Worm (Caenorhabditis elegans) whole organism, late embryonic: ENCODE data around the gene Y46G5A.28.

Experiments
- Y22D7AL.16 ChIP-seq: sonication (generic microtip); optimal IDR thresholded peaks from 2 replicates; lab custom pipeline; 2016; ENCODE audit warnings: missing genetic modification characterization, missing compliant biosample characterization
- ceh-9 ChIP-seq: sonication (generic microtip); optimal IDR thresholded peaks from 2 replicates; lab custom pipeline; 2016; ENCODE audit warnings: mild to moderate bottlenecking, missing genetic modification characterization, inconsistent platforms, missing compliant biosample characterization
- dmd-4 ChIP-seq: sonication (generic microtip); optimal IDR thresholded peaks from 2 replicates; lab custom pipeline; 2016; ENCODE audit warnings: borderline replicate concordance, missing genetic modification characterization, missing compliant biosample characterization
- fkh-10 ChIP-seq: fragments of 150-350 bp; optimal IDR thresholded peaks from 2 replicates; lab custom pipeline; 2014; ENCODE audit warnings: missing biosample characterization, missing genetic modification reagents, missing genetic modification characterization
- rnt-1 ChIP-seq: sonication (generic microtip); optimal IDR thresholded peaks from 2 replicates; lab custom pipeline; 2016; ENCODE audit warnings: missing genetic modification characterization, missing compliant biosample characterization
- tbx-7 ChIP-seq: sonication (generic microtip); optimal IDR thresholded peaks from 2 replicates; lab custom pipeline; 2016; ENCODE audit warnings: missing genotype, missing genetic modification characterization, missing compliant biosample characterization

DNA sequence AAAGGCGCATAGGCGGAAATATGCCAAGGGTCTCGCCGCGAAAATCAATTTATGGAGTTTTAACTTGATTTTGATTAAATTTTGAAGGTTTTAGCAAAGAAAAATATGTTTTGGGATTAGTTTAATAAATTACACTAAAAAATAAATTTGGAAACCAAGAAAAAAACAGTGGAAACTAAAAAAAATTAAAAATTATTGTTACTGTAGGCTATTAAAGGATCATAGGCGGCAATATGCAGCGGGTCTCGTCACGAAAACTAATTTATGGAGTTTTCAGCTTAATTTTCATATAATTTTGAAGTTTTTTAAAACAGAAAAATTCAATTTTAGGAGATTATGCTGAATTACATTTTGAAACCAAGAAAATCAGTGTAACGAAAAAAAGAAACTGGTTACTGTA is 41.5 kb upstream of the Y46G5A.28 start:
- no peak for TF ChIP-seq Y22D7AL.16 (tag; lab: Kevin White, UChicago)
- TF ChIP-seq ceh-9 (tag; lab: Kevin White, UChicago): no peak
- no peak for TF ChIP-seq dmd-4 (tag; lab: Kevin White, UChicago)
- no peak for TF ChIP-seq rnt-1
- no peak for TF ChIP-seq fkh-10 (GFP tag; lab: Kevin White, UChicago)
- TF ChIP-seq tbx-7: no peak
